Worm (Caenorhabditis elegans): Measurements from ENCODE around the gene F47B8.13.

DNA sequence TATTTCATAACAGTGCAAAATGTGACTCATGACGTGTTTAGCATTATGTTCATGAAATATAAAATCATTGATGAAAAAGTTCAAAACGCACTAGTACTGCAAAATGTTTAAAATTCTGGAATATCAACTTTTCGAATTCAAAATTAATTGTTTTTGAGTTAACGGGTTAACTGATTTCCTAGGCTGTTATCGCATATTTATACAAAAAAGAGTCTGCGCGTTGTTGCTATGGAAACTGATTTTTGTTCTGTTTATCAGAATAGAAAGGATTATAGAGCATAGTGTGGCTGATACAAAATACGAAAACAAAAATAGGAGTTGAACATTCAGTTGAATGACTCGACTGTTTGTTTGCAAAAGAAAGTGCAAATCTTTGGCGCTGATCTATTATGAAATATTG, 1.9 kb downstream of the F47B8.13 start:
- TF ChIP-seq ama-1 (optimal IDR thresholded peaks at IDR 0.05): no peak
- TF ChIP-seq fkh-10 (GFP tag; optimal IDR thresholded peaks at IDR 0.05): no peak
- no peak for TF ChIP-seq F13H6.1 (tag; optimal IDR thresholded peaks at IDR 0.05)
- no peak for TF ChIP-seq sox-4 (tag; optimal IDR thresholded peaks at IDR 0.05)
- TF ChIP-seq ceh-9 (tag; optimal IDR thresholded peaks at IDR 0.05): no peak
- no peak for TF ChIP-seq rnt-1 (tag; optimal IDR thresholded peaks at IDR 0.05)
- no peak for TF ChIP-seq ceh-24 (tag; optimal IDR thresholded peaks at IDR 0.05)
- no peak for TF ChIP-seq nhr-11 (tag; optimal IDR thresholded peaks at IDR 0.05)

All from whole organism, late embryonic.